Worm (Caenorhabditis elegans): ENCODE data around the gene F47B8.1.

DNA sequence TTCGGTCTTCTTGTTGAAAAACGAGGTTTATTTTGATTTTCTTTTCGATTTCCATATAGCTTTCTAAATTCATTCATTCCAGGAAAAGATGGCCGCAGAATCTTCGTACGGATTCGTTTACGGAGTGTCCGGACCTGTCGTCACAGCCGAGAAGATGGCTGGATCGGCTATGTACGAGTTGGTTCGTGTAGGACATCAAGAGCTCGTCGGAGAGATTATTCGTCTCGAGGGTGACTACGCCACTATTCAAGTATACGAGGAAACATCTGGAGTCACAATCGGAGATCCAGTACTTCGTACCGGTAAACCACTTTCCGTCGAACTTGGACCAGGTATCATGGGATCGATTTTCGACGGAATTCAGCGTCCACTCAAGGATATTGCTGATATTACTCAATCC is 37.5 kb upstream of the F47B8.1 start, which contains the start of gene vha-13:
- TF ChIP-seq unc-62 (GFP tag; optimal IDR thresholded peaks at IDR 0.05) = no peak
- TF ChIP-seq snpc-3.4 (tag; optimal IDR thresholded peaks at IDR 0.05) = no peak
- no peak for TF ChIP-seq attf-3 (GFP tag; conservative IDR thresholded peaks at IDR 0.05)
- no peak for TF ChIP-seq dpl-1 (GFP tag; optimal IDR thresholded peaks at IDR 0.05)
- TF ChIP-seq ekl-4 (GFP tag; IDR thresholded peaks at IDR 0.05) = no peak
- no peak for TF ChIP-seq Y95B8A.8 (GFP tag; IDR thresholded peaks at IDR 0.05)
- TF ChIP-seq hlh-12 (tag; optimal IDR thresholded peaks at IDR 0.05) = no peak
- no peak for TF ChIP-seq D2030.7 (GFP tag; IDR thresholded peaks at IDR 0.05)
- TF ChIP-seq atf-7 (tag; optimal IDR thresholded peaks at IDR 0.05) = no peak
- no peak for TF ChIP-seq T26A5.8 (tag; optimal IDR thresholded peaks at IDR 0.05)
- TF ChIP-seq madf-3 (GFP tag; IDR thresholded peaks at IDR 0.05) = no peak
- no peak for TF ChIP-seq lin-26 (GFP tag; IDR thresholded peaks at IDR 0.05)
- no peak for TF ChIP-seq sea-2 (GFP tag; IDR thresholded peaks at IDR 0.05)

Data from whole organism, young adult.